Worm (Caenorhabditis elegans) whole organism, L3 larva: ENCODE measurements around the gene F10C1.3.
"Not testable (repeated sequence)": the region's sequence is repeated elsewhere in the genome, so short reads cannot be mapped to it uniquely, and the experiment has no call there.

ENCODE experiments used
- snpc-4 ChIP-seq: fragments of 150-350 bp; optimal IDR thresholded peaks from 2 replicates; lab custom pipeline; 2014; ENCODE audit warnings: missing biosample characterization, missing genetic modification characterization
- zag-1 ChIP-seq: fragments of 150-350 bp; optimal IDR thresholded peaks from 2 replicates; lab custom pipeline; 2014; ENCODE audit warnings: missing biosample characterization, missing genetic modification characterization

DNA sequence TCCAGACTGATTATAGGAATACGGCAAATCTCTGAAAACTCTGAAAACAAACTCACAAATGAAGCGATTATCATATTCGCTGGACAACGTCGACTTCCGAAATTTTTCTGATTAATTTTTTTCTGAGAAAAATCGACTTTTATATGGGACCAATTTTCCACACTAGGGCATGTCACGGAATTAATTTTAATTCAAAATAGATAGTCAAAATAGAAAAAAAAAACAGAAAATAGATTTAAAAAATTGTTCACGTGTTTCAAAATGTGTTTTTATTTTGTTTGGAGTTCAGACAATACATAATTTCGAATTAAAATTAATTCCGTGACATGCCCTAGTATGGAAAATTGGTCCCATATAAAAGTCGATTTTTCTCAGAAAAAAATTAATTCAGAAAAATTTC is at the start of gene F10C1.3, which contains the start of gene F10C1.23:
- TF ChIP-seq zag-1; snpc-4 (tag; lab: Kevin White, UChicago): not testable (repeated sequence)
